Fruit fly (Drosophila melanogaster) whole organism, embryonic: ENCODE results near the gene BOD1.

Experiments used
- Atf-2 ChIP-seq: fragments of 200-800 bp; sonication (Bioruptor generic); optimal IDR thresholded peaks from 2 replicates; lab custom pipeline; 2016; ENCODE audit warnings: missing biosample characterization, missing genetic modification characterization
- Atf3 ChIP-seq: fragments of 200-800 bp; sonication (Bioruptor generic); optimal IDR thresholded peaks from 3 replicates; lab custom pipeline; 2016; ENCODE audit warnings: missing biosample characterization, missing genetic modification characterization
- CG11093 ChIP-seq: fragments of 200-800 bp; sonication (Bioruptor generic); IDR thresholded peaks from 3 replicates; pipeline ENCODE4 v1.3.6; 2022; ENCODE audit warnings: missing biosample characterization, missing genetic modification characterization
- CG11456 ChIP-seq: fragments of 200-800 bp; sonication (Bioruptor generic); IDR thresholded peaks from 3 replicates; pipeline ENCODE4 v1.3.6; 2022; ENCODE audit warnings: missing biosample characterization, missing genetic modification characterization
- CG12104 ChIP-seq: fragments of 200-800 bp; sonication (Bioruptor generic); optimal IDR thresholded peaks from 3 replicates; lab custom pipeline; 2016; ENCODE audit warnings: missing biosample characterization, missing genetic modification characterization
- CG12299 ChIP-seq: fragments of 200-800 bp; sonication (Bioruptor generic); optimal IDR thresholded peaks from 2 replicates; lab custom pipeline; 2018; ENCODE audit warnings: missing biosample characterization, mild to moderate bottlenecking, missing genetic modification characterization
- CG12659 ChIP-seq: fragments of 200-800 bp; sonication (Bioruptor generic); optimal IDR thresholded peaks from 3 replicates; lab custom pipeline; 2017; ENCODE audit warnings: mild to moderate bottlenecking, missing biosample characterization, missing genetic modification reagents, missing genetic modification characterization
- CG12769 ChIP-seq: fragments of 200-800 bp; sonication (Bioruptor generic); optimal IDR thresholded peaks from 2 replicates; lab custom pipeline; 2019; ENCODE audit warnings: missing biosample characterization, mild to moderate bottlenecking, missing genetic modification characterization, moderate library complexity
- CG14667 ChIP-seq: fragments of 200-800 bp; sonication (Bioruptor generic); IDR thresholded peaks from 2 replicates; pipeline ENCODE4 v1.3.6; 2022; ENCODE audit warnings: missing biosample characterization, missing genetic modification characterization
- CG1647 ChIP-seq: fragments of 200-800 bp; sonication (Bioruptor generic); optimal IDR thresholded peaks from 3 replicates; lab custom pipeline; 2016; ENCODE audit warnings: missing biosample characterization, missing genetic modification characterization
- CG16863 ChIP-seq: fragments of 200-800 bp; sonication (Bioruptor generic); optimal IDR thresholded peaks from 3 replicates; lab custom pipeline; 2016; ENCODE audit warnings: missing biosample characterization, missing genetic modification characterization
- CG17328 ChIP-seq: fragments of 200-800 bp; sonication (Bioruptor generic); IDR thresholded peaks from 2 replicates; pipeline ENCODE4 v1.3.6; 2022; ENCODE audit warnings: missing biosample characterization, missing genetic modification characterization
- CG34422 ChIP-seq: fragments of 200-800 bp; sonication (Bioruptor generic); IDR thresholded peaks from 3 replicates; pipeline ENCODE4 v1.3.6; 2022; ENCODE audit warnings: missing biosample characterization, missing genetic modification characterization
- CG5245 ChIP-seq: fragments of 200-800 bp; sonication (Bioruptor generic); optimal IDR thresholded peaks from 3 replicates; lab custom pipeline; 2016; ENCODE audit warnings: missing biosample characterization, missing genetic modification characterization
- CG5953 ChIP-seq: fragments of 200-800 bp; sonication (Bioruptor generic); IDR thresholded peaks from 2 replicates; pipeline ENCODE4 v1.3.6; 2022; ENCODE audit warnings: missing biosample characterization, missing genetic modification characterization
- CG6791 ChIP-seq: fragments of 200-800 bp; sonication (Bioruptor generic); IDR thresholded peaks from 3 replicates; pipeline ENCODE4 v1.3.6; 2022; ENCODE audit warnings: missing biosample characterization, missing genetic modification characterization; ENCODE audit not compliant: partially characterized antibody
- CG7357 ChIP-seq: fragments of 200-800 bp; sonication (Bioruptor generic); IDR thresholded peaks from 3 replicates; pipeline ENCODE4 v1.3.6; 2022; ENCODE audit warnings: missing biosample characterization, missing genetic modification characterization
- CG7372 ChIP-seq: fragments of 200-800 bp; sonication (Bioruptor generic); IDR thresholded peaks from 2 replicates; pipeline ENCODE4 v1.3.6; 2022; ENCODE audit warnings: missing biosample characterization, missing genetic modification characterization
- CG8478 ChIP-seq: fragments of >200 bp; optimal IDR thresholded peaks from 2 replicates; lab custom pipeline; 2018
- Camta ChIP-seq: fragments of 200-800 bp; sonication (Bioruptor generic); optimal IDR thresholded peaks from 2 replicates; lab custom pipeline; 2016; ENCODE audit warnings: missing biosample characterization, missing genetic modification characterization
- D ChIP-seq, 2 experiments: fragments of 200-800 bp in 1 of 2; fragments of >200 bp in 1 of 2; sonication (Bioruptor generic) in 1 of 2; optimal IDR thresholded peaks; 2 replicates in 1 of 2; 3 replicates in 1 of 2; lab custom pipeline; 2017; ENCODE audit warnings: mild to moderate bottlenecking in 1 of 2, missing biosample characterization in 1 of 2, missing genetic modification characterization in 1 of 2, missing genetic modification reagents in 1 of 2
- D19B ChIP-seq: fragments of 200-800 bp; sonication (Bioruptor generic); optimal IDR thresholded peaks from 2 replicates; lab custom pipeline; 2017; ENCODE audit warnings: missing biosample characterization, mild to moderate bottlenecking, missing genetic modification characterization
- Dfd ChIP-seq, 2 experiments: fragments of >200 bp; optimal IDR thresholded peaks; 2 replicates each; lab custom pipeline; 2017; ENCODE audit warnings: missing biosample characterization in 2 of 2, missing genetic modification characterization in 2 of 2
- Doc2 ChIP-seq: fragments of 200-800 bp; sonication (Bioruptor generic); IDR thresholded peaks from 2 replicates; pipeline ENCODE4 v1.3.6; 2022; ENCODE audit warnings: missing biosample characterization, missing genetic modification characterization
- Dp ChIP-seq: fragments of 200-800 bp; sonication (Bioruptor generic); optimal IDR thresholded peaks from 2 replicates; lab custom pipeline; 2018; ENCODE audit warnings: missing biosample characterization, mild to moderate bottlenecking, missing genetic modification characterization, moderate library complexity
- Dref ChIP-seq: fragments of 200-800 bp; sonication (Bioruptor generic); IDR thresholded peaks from 2 replicates; pipeline ENCODE4 v1.3.6; 2022; ENCODE audit warnings: missing biosample characterization, missing genetic modification characterization
- E2f1 ChIP-seq: fragments of 200-800 bp; sonication (Bioruptor generic); IDR thresholded peaks from 2 replicates; pipeline ENCODE4 v1.3.6; 2022; ENCODE audit warnings: missing biosample characterization, missing genetic modification characterization
- Ets65A ChIP-seq: fragments of 200-800 bp; sonication (Bioruptor generic); peaks from one replicate; lab custom pipeline; 2016; ENCODE audit warnings: missing biosample characterization, missing genetic modification characterization
- Ets97D ChIP-seq: fragments of 200-800 bp; sonication (Bioruptor generic); optimal IDR thresholded peaks from 3 replicates; lab custom pipeline; 2016; ENCODE audit warnings: missing biosample characterization, missing genetic modification characterization
- Fer1 ChIP-seq: fragments of 200-800 bp; sonication (Bioruptor generic); optimal IDR thresholded peaks from 2 replicates; lab custom pipeline; 2017; ENCODE audit warnings: missing biosample characterization, mild to moderate bottlenecking, missing genetic modification characterization
- HLH4C ChIP-seq: fragments of 200-800 bp; sonication (Bioruptor generic); IDR thresholded peaks from 3 replicates; pipeline ENCODE4 v1.3.6; 2022; ENCODE audit warnings: missing biosample characterization, missing genetic modification characterization; ENCODE audit not compliant: partially characterized antibody
- HLH54F ChIP-seq: fragments of 200-800 bp; sonication (Bioruptor generic); optimal IDR thresholded peaks from 3 replicates; lab custom pipeline; 2016; ENCODE audit warnings: missing biosample characterization, missing genetic modification characterization
- Hmx ChIP-seq: fragments of 200-800 bp; sonication (Bioruptor generic); optimal IDR thresholded peaks from 2 replicates; lab custom pipeline; 2016; ENCODE audit warnings: missing biosample characterization, missing genetic modification characterization
- NC2β ChIP-seq: fragments of 200-800 bp; sonication (Bioruptor generic); optimal IDR thresholded peaks from 2 replicates; lab custom pipeline; 2016; ENCODE audit warnings: missing biosample characterization, missing genetic modification characterization
- Nf-YC ChIP-seq: fragments of 200-800 bp; optimal IDR thresholded peaks from 3 replicates; lab custom pipeline; 2019; ENCODE audit warnings: missing biosample characterization, mild to moderate bottlenecking, missing genetic modification characterization, moderate library complexity
- Poxn ChIP-seq: fragments of 200-800 bp; sonication (Bioruptor generic); IDR thresholded peaks from 2 replicates; pipeline ENCODE4 v1.3.6; 2022; ENCODE audit warnings: missing biosample characterization, missing genetic modification characterization
- Scr ChIP-seq: fragments of 200-800 bp; sonication (Bioruptor generic); IDR thresholded peaks from 2 replicates; pipeline ENCODE4 v1.3.6; 2022; ENCODE audit warnings: missing biosample characterization, missing genetic modification characterization; ENCODE audit not compliant: partially characterized antibody
- Sox102F ChIP-seq: fragments of 200-800 bp; sonication (Bioruptor generic); optimal IDR thresholded peaks from 2 replicates; lab custom pipeline; 2018; ENCODE audit warnings: missing biosample characterization, mild to moderate bottlenecking, missing genetic modification characterization, moderate library complexity
- ap ChIP-seq: fragments of 200-800 bp; sonication (Bioruptor generic); IDR thresholded peaks from 2 replicates; pipeline ENCODE4 v1.3.6; 2022; ENCODE audit warnings: missing biosample characterization, missing genetic modification characterization
- az2 ChIP-seq: fragments of 200-800 bp; sonication (Bioruptor generic); optimal IDR thresholded peaks from 3 replicates; lab custom pipeline; 2016; ENCODE audit warnings: missing biosample characterization, missing genetic modification characterization
- bab2 ChIP-seq: fragments of 200-800 bp; sonication (Bioruptor generic); optimal IDR thresholded peaks from 2 replicates; lab custom pipeline; 2016; ENCODE audit warnings: missing biosample characterization, missing genetic modification characterization
- caup ChIP-seq: fragments of 200-800 bp; sonication (Bioruptor generic); optimal IDR thresholded peaks from 3 replicates; lab custom pipeline; 2017; ENCODE audit warnings: missing biosample characterization, mild to moderate bottlenecking, missing genetic modification characterization, moderate library complexity; ENCODE audit not compliant: severe bottlenecking
- dysf ChIP-seq: fragments of 200-800 bp; sonication (Bioruptor generic); IDR thresholded peaks from 3 replicates; pipeline ENCODE4 v1.3.6; 2022; ENCODE audit warnings: missing biosample characterization, missing genetic modification characterization
- gcm2 ChIP-seq: fragments of 200-800 bp; sonication (Bioruptor generic); optimal IDR thresholded peaks from 2 replicates; lab custom pipeline; 2016; ENCODE audit warnings: missing biosample characterization, missing genetic modification characterization
- lola ChIP-seq, 3 experiments: fragments of >200 bp in 2 of 3; fragments of 200-800 bp in 1 of 3; sonication (Bioruptor generic) in 1 of 3; optimal IDR thresholded peaks; 2 replicates each; lab custom pipeline; 2017 to 2019; ENCODE audit warnings: missing biosample characterization in 3 of 3, missing genetic modification characterization in 3 of 3, mild to moderate bottlenecking in 1 of 3, moderate library complexity in 1 of 3
- psq ChIP-seq: fragments of 200-800 bp; sonication (Bioruptor generic); optimal IDR thresholded peaks from 2 replicates; lab custom pipeline; 2017; ENCODE audit warnings: missing biosample characterization, missing genetic modification characterization
- sens ChIP-seq: fragments of 200-800 bp; sonication (Bioruptor generic); peaks from one replicate; lab custom pipeline; 2016; ENCODE audit warnings: missing biosample characterization, missing genetic modification characterization
- sens-2 ChIP-seq: fragments of 200-800 bp; sonication (Bioruptor generic); IDR thresholded peaks from 2 replicates; pipeline ENCODE4 v1.3.6; 2022; ENCODE audit warnings: missing biosample characterization, missing genetic modification characterization
- sima ChIP-seq: fragments of 200-800 bp; sonication (Bioruptor generic); optimal IDR thresholded peaks from 2 replicates; lab custom pipeline; 2016; ENCODE audit warnings: missing biosample characterization, missing genetic modification characterization
- slp2 ChIP-seq: fragments of 200-800 bp; sonication (Bioruptor generic); optimal IDR thresholded peaks from 2 replicates; lab custom pipeline; 2016; ENCODE audit warnings: missing biosample characterization, missing genetic modification characterization
- zen2 ChIP-seq: fragments of 200-800 bp; sonication (Bioruptor generic); IDR thresholded peaks from 3 replicates; pipeline ENCODE4 v1.3.6; 2022; ENCODE audit warnings: missing biosample characterization, missing genetic modification characterization; ENCODE audit not compliant: partially characterized antibody

The BOD1 gene

dm6 chr3R:27987329-27987728 lies 49.3 kb downstream of the BOD1 start (continued):
- peak; percentile 57 for TF ChIP-seq az2 (GFP tag; lab: Kevin White, UChicago)
- TF ChIP-seq zen2 (GFP tag; lab: Robert Waterston, UW), result no peak
- no peak for TF ChIP-seq CG11093 (GFP tag; lab: Robert Waterston, UW)
- peak; percentile 68 for TF ChIP-seq CG12659 (GFP tag; lab: Kevin White, UChicago)
- peak; percentile 71 for TF ChIP-seq CG17328 (GFP tag; lab: Robert Waterston, UW)
- TF ChIP-seq D (optimal IDR thresholded peaks at IDR 0.05; lab: Kevin White, UChicago), result no peak
- TF ChIP-seq D (GFP tag; optimal IDR thresholded peaks at IDR 0.05; lab: Kevin White, UChicago), result no peak
- TF ChIP-seq ap (GFP tag; lab: Robert Waterston, UW), result peak; percentile 64
- TF ChIP-seq sens-2 (GFP tag; lab: Robert Waterston, UW), result peak; percentile 25; the same call in 1 of the 2 replicates
- TF ChIP-seq CG5245 (GFP tag; lab: Kevin White, UChicago), result no peak
- TF ChIP-seq Poxn, result peak; percentile 53; the same call in 1 of the 2 replicates
- no peak for TF ChIP-seq CG12769 (tag; lab: Kevin White, UChicago)
- TF ChIP-seq CG7372, result peak; percentile 48
- no peak for TF ChIP-seq Atf-2 (GFP tag; lab: Kevin White, UChicago)
- peak; percentile 47; the same call in 1 of the 2 replicates for TF ChIP-seq CG5953 (GFP tag; lab: Robert Waterston, UW)
- peak; percentile 34 for TF ChIP-seq caup
- TF ChIP-seq CG14667 (GFP tag; lab: Robert Waterston, UW), result peak; percentile 57
- peak; percentile 39; the same call in 1 of the 3 replicates for TF ChIP-seq CG7357 (GFP tag; lab: Robert Waterston, UW)
- TF ChIP-seq CG8478, result no peak
- peak; percentile 17 for TF ChIP-seq Nf-YC (tag; lab: Kevin White, UChicago)
- no peak for TF ChIP-seq Dref
- TF ChIP-seq CG11456, result 0 out of 3 replicates have a peak, but pooled peaks have one; percentile 60
- peak in 1 of 3 experiments; percentile 50 for TF ChIP-seq lola (GFP tag; optimal IDR thresholded peaks at IDR 0.05; lab: Kevin White, UChicago)
- no peak for TF ChIP-seq Camta
- TF ChIP-seq sens (GFP tag; lab: Kevin White, UChicago), result peak; percentile 50
- TF ChIP-seq CG6791 (GFP tag; lab: Robert Waterston, UW), result no peak
- TF ChIP-seq E2f1 (GFP tag; lab: Robert Waterston, UW), result peak; percentile 77
- TF ChIP-seq CG12299 (tag; lab: Kevin White, UChicago), result peak; percentile 71
- no peak for TF ChIP-seq CG16863 (GFP tag; lab: Kevin White, UChicago)
- no peak for TF ChIP-seq slp2 (GFP tag; lab: Kevin White, UChicago)
- TF ChIP-seq HLH54F (GFP tag; lab: Kevin White, UChicago), result peak; percentile 24
- TF ChIP-seq CG12104 (GFP tag; lab: Kevin White, UChicago), result peak; percentile 62
- TF ChIP-seq Scr (GFP tag; lab: Robert Waterston, UW), result no peak
- no peak for TF ChIP-seq Ets97D (GFP tag; lab: Kevin White, UChicago)
- no peak for TF ChIP-seq psq (GFP tag; lab: Kevin White, UChicago)
- TF ChIP-seq sima (GFP tag; lab: Kevin White, UChicago), result no peak
- no peak for TF ChIP-seq Hmx (GFP tag; lab: Kevin White, UChicago)
- TF ChIP-seq Fer1 (GFP tag; lab: Kevin White, UChicago), result peak; percentile 70
- TF ChIP-seq NC2β, result no peak
- peak; percentile 51 for TF ChIP-seq D19B
- peak; percentile 19 for TF ChIP-seq bab2 (GFP tag; lab: Kevin White, UChicago)
- TF ChIP-seq Sox102F, result peak; percentile 74
- TF ChIP-seq gcm2 (GFP tag; lab: Kevin White, UChicago), result no peak
- peak; percentile 60; the same call in 2 of the 3 replicates for TF ChIP-seq CG34422
- TF ChIP-seq Dp (GFP tag; lab: Kevin White, UChicago), result no peak
- no peak for TF ChIP-seq HLH4C
- TF ChIP-seq dysf (GFP tag; lab: Robert Waterston, UW), result peak; percentile 81; the same call in 2 of the 3 replicates
- peak; percentile 27 for TF ChIP-seq CG1647 (GFP tag; lab: Kevin White, UChicago)
- TF ChIP-seq Doc2, result no peak
- no peak for TF ChIP-seq Atf3 (GFP tag; lab: Kevin White, UChicago)
- TF ChIP-seq Ets65A (GFP tag; lab: Kevin White, UChicago), result no peak
- no peak for TF ChIP-seq Dfd (GFP tag; optimal IDR thresholded peaks at IDR 0.05; lab: Kevin White, UChicago)
